Fruit fly (Drosophila melanogaster) Kc167 (cell line): ENCODE measurements around the gene CG13003.

Source experiments
- h ChIP-seq: fragments of >200 bp; optimal IDR thresholded peaks from 3 replicates; lab custom pipeline; 2018; ENCODE audit warnings: missing external identifiers
- insv ChIP-seq: fragments of >200 bp; optimal IDR thresholded peaks from 3 replicates; lab custom pipeline; 2018; ENCODE audit warnings: missing external identifiers
- psq ChIP-seq: fragments of >200 bp; optimal IDR thresholded peaks from 2 replicates; lab custom pipeline; 2017; ENCODE audit warnings: missing external identifiers
- ttk ChIP-seq: sonication (Bioruptor generic); optimal IDR thresholded peaks from 2 replicates; lab custom pipeline; 2017; ENCODE audit warnings: missing external identifiers

- TF ChIP-seq ttk (lab: Kevin White, UChicago) (no peak), psq (lab: Kevin White, UChicago) (no peak), h (lab: Kevin White, UChicago) (no peak), insv (no peak)
These were observed 26.8 kb downstream of the CG13003 start for dm6 chrX:16849517-16849916.
